Worm (Caenorhabditis elegans) whole organism, late embryonic: Measurements from ENCODE around the gene nhr-235.

ENCODE experiments used
- T23F11.4 ChIP-seq: fragments of 200-800 bp; sonication (Bioruptor generic); optimal IDR thresholded peaks from 2 replicates; lab custom pipeline; 2018; ENCODE audit warnings: mild to moderate bottlenecking, missing genetic modification characterization, missing compliant biosample characterization
- ceh-9 ChIP-seq: sonication (generic microtip); optimal IDR thresholded peaks from 2 replicates; lab custom pipeline; 2016; ENCODE audit warnings: mild to moderate bottlenecking, missing genetic modification characterization, inconsistent platforms, missing compliant biosample characterization
- elt-2 ChIP-seq: sonication (generic microtip); optimal IDR thresholded peaks from 2 replicates; lab custom pipeline; 2016; ENCODE audit warnings: missing genetic modification reagents, missing genetic modification characterization, missing compliant biosample characterization
- ets-4 ChIP-seq: sonication (generic microtip); optimal IDR thresholded peaks from 2 replicates; lab custom pipeline; 2016; ENCODE audit warnings: missing genetic modification characterization, missing compliant biosample characterization
- fkh-10 ChIP-seq: fragments of 150-350 bp; optimal IDR thresholded peaks from 2 replicates; lab custom pipeline; 2014; ENCODE audit warnings: missing biosample characterization, missing genetic modification reagents, missing genetic modification characterization
- lim-6 ChIP-seq: sonication (generic microtip); optimal IDR thresholded peaks from 2 replicates; lab custom pipeline; 2016; ENCODE audit warnings: missing genetic modification characterization, missing compliant biosample characterization
- nfya-1 ChIP-seq: sonication (generic microtip); optimal IDR thresholded peaks from 2 replicates; lab custom pipeline; 2017; ENCODE audit warnings: missing genetic modification characterization, mild to moderate bottlenecking, missing compliant biosample characterization, antibody characterized with exemption, moderate library complexity
- rnt-1 ChIP-seq: sonication (generic microtip); optimal IDR thresholded peaks from 2 replicates; lab custom pipeline; 2016; ENCODE audit warnings: missing genetic modification characterization, missing compliant biosample characterization
- unc-3 ChIP-seq, 2 experiments: fragments of 200-800 bp in 1 of 2; sonication (Bioruptor generic) in 1 of 2; sonication (generic microtip) in 1 of 2; conservative IDR thresholded peaks in 1 of 2; optimal IDR thresholded peaks in 1 of 2; 2 replicates each; pipeline versions ENCODE4 v1.3.6 to Lab custom; 2016 to 2022; ENCODE audit warnings: missing compliant biosample characterization in 2 of 2, missing genetic modification characterization in 2 of 2, missing genetic modification reagents in 1 of 2
- zip-5 ChIP-seq: sonication (generic microtip); optimal IDR thresholded peaks from 2 replicates; lab custom pipeline; 2016; ENCODE audit warnings: missing genetic modification characterization, missing compliant biosample characterization

DNA sequence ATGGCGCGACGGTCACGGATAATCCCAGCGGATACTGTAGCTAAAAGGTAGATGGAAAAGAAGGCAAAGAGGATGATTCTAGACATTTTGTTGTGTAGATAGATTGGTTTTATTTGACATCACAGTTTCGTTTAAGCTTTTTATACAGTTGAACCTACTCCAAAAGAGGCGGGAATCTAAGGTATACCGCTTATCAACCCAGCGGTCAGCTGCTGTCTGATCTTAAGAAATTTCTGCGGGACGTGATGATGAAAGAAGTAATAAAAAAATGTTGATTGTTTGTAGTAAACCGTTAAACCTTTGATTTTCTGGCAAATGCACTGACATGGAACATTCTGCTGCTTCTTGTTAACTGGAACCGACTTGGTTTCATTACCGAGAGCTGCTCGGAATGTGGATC is 24.4 kb upstream of the nhr-235 start, which contains the start of gene nspe-6:
- TF ChIP-seq unc-3 (GFP tag; conservative IDR thresholded peaks at IDR 0.05; lab: Robert Waterston, UW) (no peak), unc-3 (tag; optimal IDR thresholded peaks at IDR 0.05; lab: Kevin White, UChicago) (no peak), zip-5 (tag; lab: Kevin White, UChicago) (no peak), lim-6 (tag; lab: Kevin White, UChicago) (no peak), ets-4 (tag; lab: Kevin White, UChicago) (no peak), T23F11.4 (GFP tag; lab: Kevin White, UChicago) (no peak), ceh-9 (no peak), fkh-10 (GFP tag; lab: Kevin White, UChicago) (no peak), rnt-1 (tag; lab: Kevin White, UChicago) (no peak), nfya-1 (tag; lab: Kevin White, UChicago) (no peak), elt-2 (tag; lab: Kevin White, UChicago) (no peak)
